Fruit fly (Drosophila melanogaster) whole organism, embryonic: ENCODE measurements around the gene CG17819.

Source experiments
- Aef1 ChIP-seq: fragments of 200-800 bp; sonication (Bioruptor generic); IDR thresholded peaks from 3 replicates; pipeline ENCODE4 v1.3.6; 2022; ENCODE audit warnings: missing biosample characterization, missing genetic modification characterization
- Asciz ChIP-seq: fragments of 200-800 bp; sonication (Bioruptor generic); optimal IDR thresholded peaks from 2 replicates; lab custom pipeline; 2017; ENCODE audit warnings: missing biosample characterization, mild to moderate bottlenecking, missing genetic modification characterization, missing genetic modification reagents
- CG10209 ChIP-seq: fragments of 200-800 bp; sonication (Bioruptor generic); optimal IDR thresholded peaks from 3 replicates; lab custom pipeline; 2017; ENCODE audit warnings: missing biosample characterization, mild to moderate bottlenecking, missing genetic modification characterization, missing genetic modification reagents
- CG10267 ChIP-seq: fragments of 200-800 bp; sonication (Bioruptor generic); optimal IDR thresholded peaks from 2 replicates; lab custom pipeline; 2018; ENCODE audit warnings: missing biosample characterization, mild to moderate bottlenecking, missing genetic modification characterization, moderate library complexity
- CG10959 ChIP-seq: fragments of 200-800 bp; sonication (Bioruptor generic); IDR thresholded peaks from 2 replicates; pipeline ENCODE4 v1.3.6; 2022; ENCODE audit warnings: missing biosample characterization, missing genetic modification characterization
- CG12299 ChIP-seq: fragments of 200-800 bp; sonication (Bioruptor generic); optimal IDR thresholded peaks from 2 replicates; lab custom pipeline; 2018; ENCODE audit warnings: missing biosample characterization, mild to moderate bottlenecking, missing genetic modification characterization
- CG12744 ChIP-seq: fragments of 200-800 bp; sonication (Bioruptor generic); optimal IDR thresholded peaks from 2 replicates; lab custom pipeline; 2016; ENCODE audit warnings: missing biosample characterization, missing genetic modification characterization
- CG13287 ChIP-seq: fragments of 200-800 bp; sonication (Bioruptor generic); IDR thresholded peaks from 2 replicates; pipeline ENCODE4 v1.3.6; 2022; ENCODE audit warnings: missing biosample characterization, missing genetic modification characterization; ENCODE audit not compliant: partially characterized antibody
- CG13296 ChIP-seq: fragments of 200-800 bp; sonication (Bioruptor generic); optimal IDR thresholded peaks from 3 replicates; lab custom pipeline; 2018; ENCODE audit warnings: missing biosample characterization, mild to moderate bottlenecking, missing genetic modification characterization
- CG13775 ChIP-seq: fragments of 200-800 bp; sonication (Bioruptor generic); optimal IDR thresholded peaks from 3 replicates; lab custom pipeline; 2017; ENCODE audit warnings: missing biosample characterization, mild to moderate bottlenecking, missing genetic modification characterization
- CG15011 ChIP-seq: fragments of 200-800 bp; sonication (Bioruptor generic); optimal IDR thresholded peaks from 3 replicates; lab custom pipeline; 2018; ENCODE audit warnings: missing biosample characterization, mild to moderate bottlenecking, missing genetic modification characterization
- CG1529 ChIP-seq: fragments of 200-800 bp; sonication (Bioruptor generic); optimal IDR thresholded peaks from 3 replicates; lab custom pipeline; 2018; ENCODE audit warnings: missing biosample characterization, missing genetic modification characterization
- CG15601 ChIP-seq: fragments of 200-800 bp; sonication (Bioruptor generic); optimal IDR thresholded peaks from 3 replicates; lab custom pipeline; 2019; ENCODE audit warnings: missing biosample characterization, mild to moderate bottlenecking, missing genetic modification characterization, moderate library complexity
- CG1647 ChIP-seq: fragments of 200-800 bp; sonication (Bioruptor generic); optimal IDR thresholded peaks from 3 replicates; lab custom pipeline; 2016; ENCODE audit warnings: missing biosample characterization, missing genetic modification characterization
- CG18764 ChIP-seq: fragments of 200-800 bp; sonication (Bioruptor generic); optimal IDR thresholded peaks from 3 replicates; lab custom pipeline; 2016; ENCODE audit warnings: missing biosample characterization, missing genetic modification characterization
- CG31388 ChIP-seq: fragments of 200-800 bp; sonication (Bioruptor generic); optimal IDR thresholded peaks from 2 replicates; lab custom pipeline; 2016; ENCODE audit warnings: missing biosample characterization, missing genetic modification characterization
- CG3838 ChIP-seq: fragments of 200-800 bp; sonication (Bioruptor generic); optimal IDR thresholded peaks from 3 replicates; lab custom pipeline; 2016; ENCODE audit warnings: missing biosample characterization, missing genetic modification characterization
- CG4328 ChIP-seq: fragments of 200-800 bp; sonication (Bioruptor generic); optimal IDR thresholded peaks from 3 replicates; lab custom pipeline; 2017; ENCODE audit warnings: missing biosample characterization, missing genetic modification reagents, missing genetic modification characterization
- CG43689 ChIP-seq: fragments of 200-800 bp; sonication (Bioruptor generic); IDR thresholded peaks from 2 replicates; pipeline ENCODE4 v1.3.6; 2022; ENCODE audit warnings: missing biosample characterization, missing genetic modification characterization
- CG4730 ChIP-seq: fragments of 200-800 bp; sonication (Bioruptor generic); IDR thresholded peaks from 2 replicates; pipeline ENCODE4 v1.3.6; 2022; ENCODE audit warnings: missing biosample characterization, missing genetic modification characterization
- CG6272 ChIP-seq: fragments of 200-800 bp; sonication (Bioruptor generic); IDR thresholded peaks from 2 replicates; pipeline ENCODE4 v1.3.6; 2022; ENCODE audit warnings: missing biosample characterization, missing genetic modification characterization
- CG7745 ChIP-seq: fragments of 200-800 bp; sonication (Bioruptor generic); optimal IDR thresholded peaks from 2 replicates; lab custom pipeline; 2018; ENCODE audit warnings: missing biosample characterization, mild to moderate bottlenecking, missing genetic modification characterization, moderate library complexity
- CG8290 ChIP-seq, 3 experiments: fragments of 200-800 bp; sonication (Bioruptor generic); optimal IDR thresholded peaks; 2 replicates each; lab custom pipeline; 2016 to 2019; ENCODE audit warnings: missing biosample characterization in 3 of 3, missing genetic modification characterization in 3 of 3, mild to moderate bottlenecking in 2 of 3, moderate library complexity in 1 of 3
- CrebB ChIP-seq: fragments of 200-800 bp; sonication (Bioruptor generic); optimal IDR thresholded peaks from 3 replicates; lab custom pipeline; 2018; ENCODE audit warnings: missing biosample characterization, mild to moderate bottlenecking, missing genetic modification characterization
- Dbx ChIP-seq: fragments of 200-800 bp; sonication (Bioruptor generic); IDR thresholded peaks from 3 replicates; pipeline ENCODE4 v1.3.6; 2022; ENCODE audit warnings: missing biosample characterization, missing genetic modification characterization
- Hr78 ChIP-seq, 2 experiments: fragments of 200-800 bp in 1 of 2; fragments of >200 bp in 1 of 2; sonication (Bioruptor generic) in 1 of 2; optimal IDR thresholded peaks; 2 replicates each; lab custom pipeline; 2017 to 2019; ENCODE audit warnings: missing biosample characterization in 2 of 2, missing genetic modification characterization in 2 of 2, mild to moderate bottlenecking in 1 of 2, moderate library complexity in 1 of 2
- Mad ChIP-seq: fragments of 200-800 bp; sonication (Bioruptor generic); optimal IDR thresholded peaks from 2 replicates; lab custom pipeline; 2016; ENCODE audit warnings: missing biosample characterization, missing genetic modification characterization
- Med ChIP-seq: fragments of 200-800 bp; sonication (Bioruptor generic); peaks from one replicate; lab custom pipeline; 2016; ENCODE audit warnings: missing biosample characterization, missing genetic modification characterization, mild to moderate bottlenecking, inconsistent platforms, moderate library complexity
- Optix ChIP-seq: fragments of 200-800 bp; sonication (Bioruptor generic); IDR thresholded peaks from 3 replicates; pipeline ENCODE4 v1.3.6; 2022; ENCODE audit warnings: missing biosample characterization, missing genetic modification characterization
- Pdp1 ChIP-seq, 2 experiments: fragments of 200-800 bp; sonication (Bioruptor generic); optimal IDR thresholded peaks; 3 replicates each; lab custom pipeline; 2016; ENCODE audit warnings: missing biosample characterization in 2 of 2, missing genetic modification characterization in 2 of 2, mild to moderate bottlenecking in 1 of 2, moderate library complexity in 1 of 2
- Sin3A ChIP-seq: fragments of >200 bp; optimal IDR thresholded peaks from 2 replicates; lab custom pipeline; 2018
- Trl ChIP-seq, 3 experiments: fragments of >200 bp in 2 of 3; fragments of 200-800 bp in 1 of 3; sonication (Bioruptor generic) in 1 of 3; optimal IDR thresholded peaks; 2 replicates in 1 of 3; 3 replicates in 2 of 3; lab custom pipeline; 2016 to 2017; ENCODE audit warnings: missing biosample characterization in 1 of 3, missing genetic modification characterization in 1 of 3
- Usf ChIP-seq: fragments of 200-800 bp; sonication (Bioruptor generic); optimal IDR thresholded peaks from 2 replicates; lab custom pipeline; 2017; ENCODE audit warnings: missing genotype, missing biosample characterization, missing genetic modification characterization
- ase ChIP-seq: fragments of 200-800 bp; sonication (Bioruptor generic); IDR thresholded peaks from 3 replicates; pipeline ENCODE4 v1.3.6; 2022; ENCODE audit warnings: missing biosample characterization, missing genetic modification characterization
- ato ChIP-seq: fragments of 200-800 bp; sonication (Bioruptor generic); IDR thresholded peaks from 2 replicates; pipeline ENCODE4 v1.3.6; 2022; ENCODE audit warnings: missing biosample characterization, missing genetic modification characterization; ENCODE audit not compliant: partially characterized antibody
- bab2 ChIP-seq: fragments of 200-800 bp; sonication (Bioruptor generic); optimal IDR thresholded peaks from 2 replicates; lab custom pipeline; 2016; ENCODE audit warnings: missing biosample characterization, missing genetic modification characterization
- chinmo ChIP-seq: fragments of 200-800 bp; sonication (Bioruptor generic); IDR thresholded peaks from 4 replicates; pipeline ENCODE4 v1.3.6; 2022; ENCODE audit warnings: missing biosample characterization, missing genetic modification characterization; ENCODE audit not compliant: partially characterized antibody
- en ChIP-seq: fragments of 200-800 bp; sonication (Bioruptor generic); optimal IDR thresholded peaks from 2 replicates; lab custom pipeline; 2016; ENCODE audit warnings: missing biosample characterization, missing genetic modification characterization
- gcm2 ChIP-seq: fragments of 200-800 bp; sonication (Bioruptor generic); optimal IDR thresholded peaks from 2 replicates; lab custom pipeline; 2016; ENCODE audit warnings: missing biosample characterization, missing genetic modification characterization
- gt ChIP-seq: fragments of 200-800 bp; sonication (Bioruptor generic); IDR thresholded peaks from 2 replicates; pipeline ENCODE4 v1.3.6; 2022; ENCODE audit warnings: missing biosample characterization, missing genetic modification characterization
- jumu ChIP-seq: fragments of 200-800 bp; sonication (Bioruptor generic); optimal IDR thresholded peaks from 3 replicates; lab custom pipeline; 2016; ENCODE audit warnings: missing biosample characterization, missing genetic modification characterization
- lab ChIP-seq: fragments of 200-800 bp; sonication (Bioruptor generic); optimal IDR thresholded peaks from 3 replicates; lab custom pipeline; 2017; ENCODE audit warnings: missing biosample characterization, missing genetic modification characterization, mild to moderate bottlenecking, moderate library complexity, missing genetic modification reagents
- otp ChIP-seq: fragments of 200-800 bp; sonication (Bioruptor generic); IDR thresholded peaks from 3 replicates; pipeline ENCODE4, ENCODE4 v1.3.6; 2022; ENCODE audit warnings: missing biosample characterization, missing genetic modification characterization
- pita ChIP-seq: fragments of 200-800 bp; sonication (Bioruptor generic); optimal IDR thresholded peaks from 2 replicates; lab custom pipeline; 2017; ENCODE audit warnings: missing biosample characterization, mild to moderate bottlenecking, missing genetic modification characterization
- pzg ChIP-seq: fragments of 200-800 bp; sonication (Bioruptor generic); optimal IDR thresholded peaks from 3 replicates; lab custom pipeline; 2018; ENCODE audit warnings: missing biosample characterization, mild to moderate bottlenecking, missing genetic modification characterization, moderate library complexity
- sd ChIP-seq: fragments of 200-800 bp; sonication (Bioruptor generic); optimal IDR thresholded peaks from 3 replicates; lab custom pipeline; 2018; ENCODE audit warnings: missing biosample characterization, mild to moderate bottlenecking, missing genetic modification characterization, moderate library complexity
- sim ChIP-seq: fragments of 200-800 bp; sonication (Bioruptor generic); IDR thresholded peaks from 2 replicates; pipeline ENCODE4 v1.3.6; 2022; ENCODE audit warnings: missing biosample characterization, missing genetic modification characterization
- sr ChIP-seq: fragments of 200-800 bp; sonication (Bioruptor generic); IDR thresholded peaks from 3 replicates; pipeline ENCODE4 v1.3.6; 2022; ENCODE audit warnings: missing biosample characterization, missing genetic modification characterization
- unc-4 ChIP-seq: fragments of 200-800 bp; sonication (Bioruptor generic); IDR thresholded peaks from 2 replicates; pipeline ENCODE4 v1.3.6; 2022; ENCODE audit warnings: missing biosample characterization, missing genetic modification characterization; ENCODE audit not compliant: partially characterized antibody
- unpg ChIP-seq: fragments of 200-800 bp; sonication (Bioruptor generic); optimal IDR thresholded peaks from 3 replicates; lab custom pipeline; 2018; ENCODE audit warnings: missing biosample characterization, mild to moderate bottlenecking, missing genetic modification characterization, moderate library complexity
- zfh1 ChIP-seq: fragments of 200-800 bp; sonication (Bioruptor generic); IDR thresholded peaks from 3 replicates; pipeline ENCODE4 v1.3.6; 2022; ENCODE audit warnings: missing biosample characterization, missing genetic modification characterization

CG17819 gene

DNA sequence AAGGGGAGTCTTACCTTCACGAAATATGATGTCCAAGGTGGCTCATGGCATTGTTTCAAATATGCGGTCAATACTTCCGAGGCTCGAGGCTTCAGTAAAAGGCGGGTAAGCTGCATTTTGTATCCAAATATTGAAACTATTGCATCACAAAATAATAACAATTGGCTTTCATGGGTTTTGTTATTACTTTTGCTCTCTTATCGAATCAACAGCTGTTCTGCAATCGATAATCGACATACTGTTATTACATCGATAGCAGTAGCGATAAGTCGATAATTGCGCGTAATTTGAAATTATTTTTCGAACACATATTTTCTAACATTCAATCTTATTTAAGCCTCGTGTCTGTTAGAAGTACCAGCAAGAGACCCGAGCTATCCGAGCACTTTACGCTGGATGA is 6.9 kb downstream of the CG17819 start, which contains the start of gene CG34148 (continued):
- 0 out of 4 replicates have a peak, but pooled peaks have one; percentile 81 for TF ChIP-seq chinmo (GFP tag; lab: Robert Waterston, UW)
- TF ChIP-seq CG3838 (GFP tag; lab: Kevin White, UChicago), result no peak
- no peak for TF ChIP-seq otp (GFP tag; lab: Robert Waterston, UW)
- TF ChIP-seq unc-4 (GFP tag; lab: Robert Waterston, UW), result peak; percentile 73
- no peak for TF ChIP-seq sr (GFP tag; lab: Robert Waterston, UW)
- TF ChIP-seq CG13296 (GFP tag; lab: Kevin White, UChicago), result no peak
- no peak for TF ChIP-seq lab (GFP tag; lab: Kevin White, UChicago)
- TF ChIP-seq CG1647 (GFP tag; lab: Kevin White, UChicago), result no peak
- no peak for TF ChIP-seq CG1529 (GFP tag; lab: Kevin White, UChicago)
- TF ChIP-seq CG10209 (GFP tag; lab: Kevin White, UChicago), result no peak
- no peak for TF ChIP-seq zfh1 (GFP tag; lab: Robert Waterston, UW)
- TF ChIP-seq CG18764 (GFP tag; lab: Kevin White, UChicago), result no peak
- no peak for TF ChIP-seq Asciz (GFP tag; lab: Kevin White, UChicago)
- no peak for TF ChIP-seq Dbx
- peak; percentile 85 for TF ChIP-seq ato (GFP tag; lab: Robert Waterston, UW)
- TF ChIP-seq CG31388 (GFP tag; lab: Kevin White, UChicago), result no peak
- no peak for TF ChIP-seq CrebB (tag; lab: Kevin White, UChicago)
- no peak for TF ChIP-seq CG4328 (GFP tag; lab: Kevin White, UChicago)
- TF ChIP-seq Hr78 (GFP tag; optimal IDR thresholded peaks at IDR 0.05; lab: Kevin White, UChicago), result no peak
- no peak for TF ChIP-seq Aef1 (GFP tag; lab: Robert Waterston, UW)
- peak; percentile 32 for TF ChIP-seq pzg
- no peak for TF ChIP-seq Sin3A (lab: Kevin White, UChicago)
- TF ChIP-seq CG43689, result no peak
- no peak for TF ChIP-seq sim (GFP tag; lab: Robert Waterston, UW)
- TF ChIP-seq Usf (GFP tag; lab: Kevin White, UChicago), result no peak
- peak; percentile 83 for TF ChIP-seq CG13287 (GFP tag; lab: Robert Waterston, UW)
- TF ChIP-seq unpg (GFP tag; lab: Kevin White, UChicago), result no peak
- no peak for TF ChIP-seq Trl (optimal IDR thresholded peaks at IDR 0.05; lab: Kevin White, UChicago)
- no peak for TF ChIP-seq Trl (GFP tag; optimal IDR thresholded peaks at IDR 0.05; lab: Kevin White, UChicago)
- TF ChIP-seq CG13775 (GFP tag; lab: Kevin White, UChicago), result no peak
- no peak for TF ChIP-seq CG8290 (GFP tag; optimal IDR thresholded peaks at IDR 0.05; lab: Kevin White, UChicago)
- no peak for TF ChIP-seq CG8290 (tag; optimal IDR thresholded peaks at IDR 0.05; lab: Kevin White, UChicago)
- TF ChIP-seq sd, result no peak
- TF ChIP-seq pita (GFP tag; lab: Kevin White, UChicago), result no peak
- no peak for TF ChIP-seq CG15601
- TF ChIP-seq Pdp1 (GFP tag; optimal IDR thresholded peaks at IDR 0.05; lab: Kevin White, UChicago), result peak in 1 of 2 experiments; percentile 94
- TF ChIP-seq Med (GFP tag; lab: Kevin White, UChicago), result no peak
- no peak for TF ChIP-seq CG6272
- TF ChIP-seq CG7745, result no peak
- no peak for TF ChIP-seq jumu (GFP tag; lab: Kevin White, UChicago)
- peak; percentile 34 for TF ChIP-seq CG10267 (tag; lab: Kevin White, UChicago)
- TF ChIP-seq CG15011 (GFP tag; lab: Kevin White, UChicago), result no peak
- TF ChIP-seq CG12299 (tag; lab: Kevin White, UChicago), result no peak
- TF ChIP-seq bab2, result no peak
- TF ChIP-seq Optix (GFP tag; lab: Robert Waterston, UW), result no peak
- TF ChIP-seq gt (GFP tag; lab: Robert Waterston, UW), result no peak
- no peak for TF ChIP-seq CG4730 (GFP tag; lab: Robert Waterston, UW)
- TF ChIP-seq en (GFP tag; lab: Kevin White, UChicago), result no peak
- no peak for TF ChIP-seq Mad (GFP tag; lab: Kevin White, UChicago)
- TF ChIP-seq CG10959 (GFP tag; lab: Robert Waterston, UW), result no peak
- no peak for TF ChIP-seq gcm2 (GFP tag; lab: Kevin White, UChicago)
- TF ChIP-seq ase (GFP tag; lab: Robert Waterston, UW), result no peak
- TF ChIP-seq CG12744 (GFP tag; lab: Kevin White, UChicago), result no peak
